Worm (Caenorhabditis elegans) whole organism, L3 larva: ENCODE measurements around the gene F37A8.1.

Source experiments
- R02D3.7 ChIP-seq: fragments of 150-350 bp; optimal IDR thresholded peaks from 2 replicates; lab custom pipeline; 2014; ENCODE audit warnings: missing biosample characterization, missing genetic modification characterization
- ama-1 ChIP-seq: fragments of 150-350 bp; optimal IDR thresholded peaks from 2 replicates; lab custom pipeline; 2018
- elt-3 ChIP-seq, 3 experiments: fragments of 150-350 bp in 1 of 3; sonication (generic microtip) in 2 of 3; optimal IDR thresholded peaks; 2 replicates in 2 of 3; 4 replicates in 1 of 3; lab custom pipeline; 2014 to 2017; ENCODE audit warnings: missing biosample characterization in 3 of 3, missing genetic modification characterization in 3 of 3
- nhr-25 ChIP-seq: sonication (generic microtip); optimal IDR thresholded peaks from 2 replicates; lab custom pipeline; 2017; ENCODE audit warnings: missing biosample characterization, missing genetic modification characterization
- pha-4 ChIP-seq: fragments of 150-350 bp; optimal IDR thresholded peaks from 2 replicates; lab custom pipeline; 2014; ENCODE audit warnings: missing biosample characterization, missing genetic modification reagents, missing genetic modification characterization
- pqm-1 ChIP-seq: fragments of 150-350 bp; optimal IDR thresholded peaks from 2 replicates; lab custom pipeline; 2017; ENCODE audit warnings: missing biosample characterization, missing genetic modification characterization, inconsistent platforms
- snpc-4 ChIP-seq: fragments of 150-350 bp; optimal IDR thresholded peaks from 2 replicates; lab custom pipeline; 2014; ENCODE audit warnings: missing biosample characterization, missing genetic modification characterization
- ztf-4 ChIP-seq: fragments of 150-350 bp; optimal IDR thresholded peaks from 2 replicates; lab custom pipeline; 2014; ENCODE audit warnings: missing biosample characterization, missing genetic modification characterization

DNA sequence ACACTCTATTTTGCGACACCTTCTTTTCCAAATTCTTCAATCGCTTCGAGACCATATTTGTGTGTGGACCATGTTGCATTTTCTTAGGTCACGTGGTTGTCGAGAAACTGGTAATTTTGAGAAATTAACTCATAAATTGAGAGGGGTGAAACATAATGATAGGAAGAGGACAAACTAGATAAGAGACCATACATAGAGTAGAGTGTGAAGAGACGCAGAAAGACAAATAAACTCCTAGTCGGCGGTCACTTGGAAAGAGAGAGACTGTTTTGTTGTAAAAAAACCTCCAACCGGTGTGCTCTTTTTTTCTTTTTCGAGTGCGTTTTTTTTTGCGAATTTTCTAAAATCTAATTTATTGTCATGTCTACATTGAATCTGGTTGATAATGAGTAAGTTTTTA lies 31.8 kb downstream of the F37A8.1 start, which contains the start of gene R10E9.3:
- TF ChIP-seq pqm-1 (tag; lab: Kevin White, UChicago) (peak; percentile 38), pha-4 (tag; lab: Kevin White, UChicago) (peak; percentile 71), nhr-25 (tag; lab: Kevin White, UChicago) (no peak), elt-3 (tag; optimal IDR thresholded peaks at IDR 0.05; lab: Kevin White, UChicago) (no peak), snpc-4 (no peak), ama-1 (lab: Kevin White, UChicago) (no peak), R02D3.7 (tag; lab: Kevin White, UChicago) (no peak), ztf-4 (tag; lab: Kevin White, UChicago) (no peak)
